Worm (Caenorhabditis elegans) whole organism, L4/young adult: Measurements from ENCODE around the gene pmp-5.

Experiments
- W03F9.2 ChIP-seq: fragments of 150-350 bp; optimal IDR thresholded peaks from 2 replicates; lab custom pipeline; 2014; ENCODE audit warnings: missing biosample characterization, missing genetic modification characterization
- dao-5 ChIP-seq: sonication (generic microtip); optimal IDR thresholded peaks from 2 replicates; lab custom pipeline; 2016; ENCODE audit warnings: missing genotype, missing genetic modification characterization, moderate library complexity, missing compliant biosample characterization
- him-1 ChIP-seq: sonication (generic microtip); optimal IDR thresholded peaks from 2 replicates; lab custom pipeline; 2016; ENCODE audit warnings: missing genotype, missing genetic modification reagents, missing genetic modification characterization, missing compliant biosample characterization

Gene pmp-5

ce11 chrV:6656451-6657115 lies 9.0 kb downstream of the pmp-5 start, which contains the start of gene snb-1:
TSS of gene snb-1 (minus strand) at chrV:6656501.
- TF ChIP-seq dao-5 (tag; lab: Kevin White, UChicago) (no peak), W03F9.2 (peak; percentile 75)

DNA sequence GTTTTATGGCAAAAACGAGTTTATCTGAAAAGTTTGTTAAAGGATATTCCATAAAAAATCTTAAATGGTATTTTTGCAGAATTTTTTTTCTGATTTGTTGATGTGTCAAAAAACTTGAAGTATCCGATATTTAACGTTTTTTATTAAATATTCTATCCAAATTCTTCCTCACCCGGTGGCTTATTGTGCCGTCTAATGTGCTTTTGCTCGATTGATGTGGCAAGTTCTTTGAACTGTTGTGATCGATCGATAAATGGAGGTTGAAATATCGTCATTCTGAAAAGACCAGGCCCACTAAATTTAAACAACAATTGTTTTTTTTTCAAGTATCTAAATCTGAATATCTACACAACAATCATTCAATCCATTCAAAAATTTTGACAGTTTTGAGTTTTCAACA lies 10.4 kb downstream of the pmp-5 start, which contains the start of gene syx-18:
syx-18 (minus strand) TSS at position 276 of the 400 bp plus-strand sequence.
- TF ChIP-seq W03F9.2 (no peak), dao-5 (tag; lab: Kevin White, UChicago) (peak; percentile 2), him-1 (tag; lab: Kevin White, UChicago) (peak; percentile 55)

- TF ChIP-seq him-1 (tag; lab: Kevin White, UChicago) = no peak
- no peak for TF ChIP-seq dao-5 (tag; lab: Kevin White, UChicago)
- TF ChIP-seq W03F9.2 = no peak
These were observed 13.6 kb downstream of the pmp-5 start, which contains the start of gene T10H9.8 for ce11 chrV:6652051-6652450. TSS of gene T10H9.8 (plus strand) at chrV:6652351.

DNA sequence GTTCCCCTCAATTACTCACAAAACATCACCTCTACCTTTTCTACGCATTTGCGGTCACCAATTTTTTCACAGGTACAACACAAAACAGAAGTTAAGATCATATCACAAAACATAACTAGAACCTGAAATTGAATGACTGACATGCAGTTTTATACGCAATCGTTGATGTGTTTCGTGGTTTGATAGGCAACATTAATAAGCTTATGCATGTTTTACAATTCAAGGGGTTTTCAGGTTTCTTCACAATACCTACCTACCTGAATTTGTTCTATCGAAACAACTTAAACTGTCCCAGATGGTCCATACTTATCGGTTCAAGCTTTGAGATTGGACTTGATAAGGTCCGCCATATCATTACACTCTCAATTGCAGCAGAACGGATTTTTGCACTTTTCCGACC lies 15.1 kb downstream of the pmp-5 start:
- TF ChIP-seq him-1 (tag; lab: Kevin White, UChicago) (no peak), W03F9.2 (no peak), dao-5 (tag; lab: Kevin White, UChicago) (no peak)

DNA sequence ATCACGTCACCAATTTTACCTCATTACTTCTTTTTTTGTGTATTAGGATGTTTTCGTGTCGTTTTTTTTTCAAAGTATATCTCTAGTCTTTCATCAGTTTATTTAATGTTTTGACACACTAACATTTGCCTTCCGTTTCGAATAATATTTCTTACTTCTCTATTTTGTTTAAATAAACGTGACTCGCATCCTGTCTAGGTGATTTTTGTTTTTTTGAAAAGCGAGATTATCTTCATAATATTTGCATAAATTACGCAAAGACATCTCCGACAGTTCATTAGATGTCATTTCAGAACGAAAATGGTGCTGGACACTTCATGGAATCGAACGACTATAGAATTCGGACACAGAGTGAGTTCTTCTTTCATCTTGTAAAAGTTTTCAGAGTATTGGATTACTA lies 16.3 kb downstream of the pmp-5 start, which contains the start of gene T10H9.1:
T10H9.1 (plus strand) TSS at position 301 of the 400 bp plus-strand sequence.
- TF ChIP-seq dao-5 (tag; lab: Kevin White, UChicago) (no peak), W03F9.2 (no peak), him-1 (tag; lab: Kevin White, UChicago) (no peak)

- no peak for TF ChIP-seq him-1 (tag; lab: Kevin White, UChicago)
- TF ChIP-seq dao-5 (tag; lab: Kevin White, UChicago) = no peak
- TF ChIP-seq W03F9.2 = no peak
These were observed 19.8 kb downstream of the pmp-5 start for ce11 chrV:6645810-6646209.

DNA sequence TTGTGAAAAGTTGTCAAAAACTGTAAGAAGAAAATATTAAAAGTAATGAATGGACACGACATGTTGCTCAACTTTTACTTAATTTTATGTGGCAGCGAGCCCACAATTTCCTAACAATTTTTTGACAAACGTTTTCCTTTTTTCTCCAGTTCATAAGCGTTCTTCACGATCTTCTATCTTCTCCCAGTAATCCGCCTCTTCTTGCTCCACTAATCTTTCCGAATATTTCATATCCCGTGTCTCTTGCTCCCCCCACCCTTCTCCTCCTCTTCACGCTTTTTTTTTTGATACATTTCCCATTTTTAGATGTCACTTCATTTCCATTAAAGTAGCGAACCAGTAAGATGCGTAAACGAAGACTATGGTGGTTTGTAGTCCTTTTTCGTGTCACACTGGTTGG lies 32.7 kb downstream of the pmp-5 start, which contains the start of gene scd-2:
scd-2 (plus strand) TSS at position 301 of the 400 bp plus-strand sequence.
- no peak for TF ChIP-seq dao-5 (tag; lab: Kevin White, UChicago)
- TF ChIP-seq him-1 (tag; lab: Kevin White, UChicago) = no peak
- no peak for TF ChIP-seq W03F9.2

ce11 chrV:6631866-6632265 lies 33.7 kb downstream of the pmp-5 start:
- no peak for TF ChIP-seq W03F9.2
- TF ChIP-seq him-1 (tag; lab: Kevin White, UChicago) = no peak
- no peak for TF ChIP-seq dao-5 (tag; lab: Kevin White, UChicago)

DNA sequence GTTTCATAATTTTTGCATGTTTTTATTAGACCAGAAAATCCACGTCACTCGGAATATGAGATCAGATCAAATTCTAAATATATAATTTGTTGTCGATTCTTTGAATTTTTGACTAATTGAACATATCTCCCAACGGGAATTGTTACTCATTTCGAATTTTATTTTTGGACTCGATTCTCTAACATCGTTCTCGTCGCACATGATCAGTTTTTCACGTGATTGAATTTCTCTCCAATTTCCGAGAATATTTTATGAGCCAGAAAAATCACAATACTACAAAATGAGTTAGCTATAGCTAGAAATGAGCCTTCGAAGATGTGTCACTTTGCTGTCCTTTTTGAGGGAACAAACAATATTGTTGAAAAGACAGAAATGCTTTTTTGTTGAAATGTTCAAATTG lies 34.8 kb downstream of the pmp-5 start:
- TF ChIP-seq dao-5 (tag; lab: Kevin White, UChicago) = no peak
- no peak for TF ChIP-seq W03F9.2
- TF ChIP-seq him-1 (tag; lab: Kevin White, UChicago) = no peak

- TF ChIP-seq W03F9.2 (no peak), dao-5 (tag; lab: Kevin White, UChicago) (no peak), him-1 (tag; lab: Kevin White, UChicago) (no peak)
These were observed 39.4 kb downstream of the pmp-5 start, which contains the start of gene ppt-1 for ce11 chrV:6626244-6626643. TSS of gene ppt-1 (minus strand) at chrV:6626344.

DNA sequence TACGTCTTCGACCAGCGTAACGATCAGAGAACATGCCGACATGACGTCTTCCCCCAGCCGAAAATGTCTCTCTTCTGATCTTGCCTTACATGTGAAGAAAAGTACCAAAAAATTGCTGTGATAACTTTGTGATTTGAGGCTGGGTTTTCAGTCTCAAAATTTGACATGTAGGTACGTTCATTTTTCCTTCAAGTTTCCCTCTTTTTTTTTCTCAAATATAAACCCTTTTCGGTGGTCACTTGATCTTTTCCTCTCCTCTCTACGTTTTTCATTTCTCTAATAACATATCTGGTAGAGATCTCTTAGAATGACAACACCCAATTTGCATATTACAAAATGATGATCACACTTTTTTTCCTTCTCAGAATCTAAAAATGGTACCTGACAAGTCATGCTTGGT lies 43.7 kb downstream of the pmp-5 start, which contains the start of gene nhr-37:
nhr-37 (plus strand) TSS at position 301 of the 400 bp plus-strand sequence.
- TF ChIP-seq W03F9.2 (no peak), him-1 (tag; lab: Kevin White, UChicago) (no peak), dao-5 (tag; lab: Kevin White, UChicago) (no peak)

DNA sequence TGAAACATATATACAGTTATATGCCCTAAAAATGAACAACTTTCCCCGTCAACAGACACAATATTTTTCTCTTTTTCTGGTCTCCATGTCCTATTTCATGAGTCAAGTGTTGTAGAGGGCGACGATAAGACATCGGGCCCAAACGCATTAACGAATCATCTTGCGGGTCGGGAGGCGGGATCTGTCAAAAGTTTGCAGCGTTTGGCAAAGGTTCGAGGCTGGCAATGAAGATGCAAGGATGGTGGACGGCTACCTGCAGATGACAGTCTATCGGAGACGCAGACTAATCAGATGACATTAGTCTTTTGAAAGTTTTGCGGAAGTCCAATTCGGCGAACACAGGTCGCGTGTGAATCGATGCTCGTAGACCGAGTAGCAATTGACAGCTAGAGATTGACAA lies 44.8 kb downstream of the pmp-5 start:
- no peak for TF ChIP-seq dao-5 (tag; lab: Kevin White, UChicago)
- TF ChIP-seq him-1 (tag; lab: Kevin White, UChicago) = no peak
- TF ChIP-seq W03F9.2 = no peak

DNA sequence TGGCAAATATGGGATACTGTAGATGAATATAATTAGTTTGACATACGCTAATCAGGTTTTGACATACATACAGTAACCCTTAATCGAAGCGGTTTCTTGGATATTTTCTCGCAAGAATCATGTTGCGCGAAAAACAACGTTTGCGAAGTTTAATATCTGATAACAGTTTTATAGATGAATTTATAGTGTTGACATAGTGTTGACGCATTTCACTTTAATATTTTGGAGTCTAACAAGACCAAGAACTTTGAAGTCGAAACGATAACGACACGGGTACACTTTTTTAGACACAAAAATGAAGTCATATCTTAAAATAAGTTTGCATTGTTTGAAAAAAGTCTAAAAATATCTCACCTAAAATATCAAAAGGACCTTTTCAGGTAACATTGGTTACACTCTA lies 49.3 kb downstream of the pmp-5 start:
- TF ChIP-seq him-1 (tag; lab: Kevin White, UChicago) (no peak), dao-5 (tag; lab: Kevin White, UChicago) (no peak), W03F9.2 (no peak)

- TF ChIP-seq W03F9.2 (no peak), him-1 (tag; lab: Kevin White, UChicago) (no peak), dao-5 (tag; lab: Kevin White, UChicago) (no peak)
These were observed 50.6 kb downstream of the pmp-5 start for ce11 chrV:6614968-6615367.
